Worm (Caenorhabditis elegans): Measurements from ENCODE around the gene Y37H2A.1.

ce11 chrV:18127192-18127591 lies 19.1 kb downstream of the Y37H2A.1 start, which contains the start of gene fbxa-211:
- TF ChIP-seq dao-5 (tag; optimal IDR thresholded peaks at IDR 0.05): no peak
- TF ChIP-seq him-1 (tag; optimal IDR thresholded peaks at IDR 0.05): no peak
- TF ChIP-seq W03F9.2 (tag; optimal IDR thresholded peaks at IDR 0.05): no peak

Data from whole organism, L4/young adult.